Fruit fly (Drosophila melanogaster): ENCODE results near the gene CG13101.
A peak's percentile ranks its signal among the peaks of the same experiment; 100 is the strongest.

Gene CG13101

dm6 chr2L:8949919-8950722 is 34.6 kb downstream of the CG13101 start (continued):
- TF ChIP-seq CG6163 (GFP tag; IDR thresholded peaks at IDR 0.05) = 0 out of 3 replicates have a peak, but pooled peaks have one; percentile 52
- peak; percentile 79 for TF ChIP-seq CG31627 (GFP tag; optimal IDR thresholded peaks at IDR 0.05)
- no peak for TF ChIP-seq CG8119 (GFP tag; IDR thresholded peaks at IDR 0.05)
- no peak for TF ChIP-seq CG11294 (GFP tag; IDR thresholded peaks at IDR 0.05)
- TF ChIP-seq lz (GFP tag; optimal IDR thresholded peaks at IDR 0.05) = peak; percentile 83
- TF ChIP-seq svp (GFP tag) = peak; percentile 89
- peak; percentile 28 for TF ChIP-seq CG7368 (GFP tag; optimal IDR thresholded peaks at IDR 0.05)
- TF ChIP-seq dsx (GFP tag; optimal IDR thresholded peaks at IDR 0.05; ENCODE audit: poor library complexity, severe bottlenecking) = peak; percentile 21
- TF ChIP-seq CG11902 (GFP tag; optimal IDR thresholded peaks at IDR 0.05) = peak; percentile 68
- TF ChIP-seq Blimp-1 (GFP tag; optimal IDR thresholded peaks at IDR 0.05) = peak; percentile 85
- peak; percentile 18; the same call in 1 of the 2 replicates for TF ChIP-seq CG15336 (GFP tag; IDR thresholded peaks at IDR 0.05)
- TF ChIP-seq CG6854 (GFP tag; optimal IDR thresholded peaks at IDR 0.05) = peak; percentile 78
- TF ChIP-seq Hr4 (GFP tag; optimal IDR thresholded peaks at IDR 0.05) = peak; percentile 30
- TF ChIP-seq Sox102F (GFP tag; optimal IDR thresholded peaks at IDR 0.05) = peak; percentile 70
- peak; percentile 64 for TF ChIP-seq Ets21C (GFP tag; optimal IDR thresholded peaks at IDR 0.05)
- 0 out of 2 replicates have a peak, but pooled peaks have one; percentile 11 for TF ChIP-seq Gug (GFP tag; IDR thresholded peaks at IDR 0.05)
- peak; percentile 37 for TF ChIP-seq CG11762 (GFP tag; optimal IDR thresholded peaks at IDR 0.05; ENCODE audit: insufficient read depth)

- peak; percentile 10 for TF ChIP-seq Sox14 (GFP tag; optimal IDR thresholded peaks at IDR 0.05)
- no peak for TF ChIP-seq spab (GFP tag; optimal IDR thresholded peaks at IDR 0.05)
- TF ChIP-seq CG4318 (GFP tag; optimal IDR thresholded peaks at IDR 0.05) = no peak
- TF ChIP-seq CG8632 (GFP tag; optimal IDR thresholded peaks at IDR 0.05) = no peak
- peak; percentile 26 for TF ChIP-seq vri (GFP tag; optimal IDR thresholded peaks at IDR 0.05)
- TF ChIP-seq esn (GFP tag; optimal IDR thresholded peaks at IDR 0.05) = no peak
- no peak for TF ChIP-seq CG6163 (GFP tag; IDR thresholded peaks at IDR 0.05)
- TF ChIP-seq CG31627 (GFP tag; optimal IDR thresholded peaks at IDR 0.05) = no peak
- TF ChIP-seq CG34406 (GFP tag; optimal IDR thresholded peaks at IDR 0.05) = no peak
- peak; percentile 68 for TF ChIP-seq svp (GFP tag)
These were observed 36.0 kb downstream of the CG13101 start for dm6 chr2L:8948650-8949049.

dm6 chr2L:8947989-8948388 is 36.7 kb downstream of the CG13101 start:
- no peak for TF ChIP-seq Gug (GFP tag; IDR thresholded peaks at IDR 0.05)
- TF ChIP-seq Eip78C (GFP tag) = peak; percentile 32

dm6 chr2L:8946718-8947316 is 37.9 kb downstream of the CG13101 start, which contains the start of gene CG46397:
TSS of gene CG46397 (plus strand) at chr2L:8947266.
- TF ChIP-seq svp (GFP tag) = peak; percentile 18
- no peak for TF ChIP-seq CG8119 (GFP tag; IDR thresholded peaks at IDR 0.05)
- TF ChIP-seq dac (GFP tag; optimal IDR thresholded peaks at IDR 0.05) = no peak
- TF ChIP-seq vri (GFP tag; optimal IDR thresholded peaks at IDR 0.05) = peak; percentile 89
- no peak for TF ChIP-seq Ets21C (GFP tag; optimal IDR thresholded peaks at IDR 0.05)

- TF ChIP-seq salr (GFP tag; optimal IDR thresholded peaks at IDR 0.05) (no peak), dac (GFP tag; optimal IDR thresholded peaks at IDR 0.05) (no peak), CG10669 (GFP tag; optimal IDR thresholded peaks at IDR 0.05) (no peak), CG6792 (GFP tag; optimal IDR thresholded peaks at IDR 0.05) (no peak), OdsH (GFP tag; optimal IDR thresholded peaks at IDR 0.05) (no peak), Sox102F (GFP tag; optimal IDR thresholded peaks at IDR 0.05) (no peak), topi (GFP tag; optimal IDR thresholded peaks at IDR 0.05) (peak; percentile 4), CG31627 (GFP tag; optimal IDR thresholded peaks at IDR 0.05) (no peak), CG3919 (GFP tag; optimal IDR thresholded peaks at IDR 0.05) (no peak), CG16779 (tag; optimal IDR thresholded peaks at IDR 0.05) (no peak), Ets96B (tag; optimal IDR thresholded peaks at IDR 0.05) (no peak), CG4318 (GFP tag; optimal IDR thresholded peaks at IDR 0.05) (no peak), CG8632 (GFP tag; optimal IDR thresholded peaks at IDR 0.05) (no peak), net (GFP tag; optimal IDR thresholded peaks at IDR 0.05) (no peak), Eip93F (GFP tag; optimal IDR thresholded peaks at IDR 0.05) (no peak), Blimp-1 (GFP tag; optimal IDR thresholded peaks at IDR 0.05) (no peak), CG15336 (GFP tag; IDR thresholded peaks at IDR 0.05) (no peak), eg (GFP tag; IDR thresholded peaks at IDR 0.05) (no peak), CG11294 (GFP tag; IDR thresholded peaks at IDR 0.05) (no peak), acj6 (GFP tag; optimal IDR thresholded peaks at IDR 0.05) (no peak), Sox14 (GFP tag; optimal IDR thresholded peaks at IDR 0.05) (peak; percentile 41), spab (GFP tag; optimal IDR thresholded peaks at IDR 0.05) (no peak), CG3032 (tag; optimal IDR thresholded peaks at IDR 0.05) (no peak), Ets21C (GFP tag; optimal IDR thresholded peaks at IDR 0.05) (no peak), cyc (GFP tag; optimal IDR thresholded peaks at IDR 0.05) (no peak)
These were observed 41.6 kb downstream of the CG13101 start, which contains the start of gene CG9515 for dm6 chr2L:8943110-8943509. TSS of gene CG9515 (minus strand) at chr2L:8943257.

Measured in whole organism, prepupa.